Worm (Caenorhabditis elegans): ENCODE results near the gene gcy-3.

- no peak for TF ChIP-seq nhr-28 (tag; optimal IDR thresholded peaks at IDR 0.05)
- no peak for TF ChIP-seq lin-39 (tag; optimal IDR thresholded peaks at IDR 0.05)
- TF ChIP-seq nhr-76 (tag; optimal IDR thresholded peaks at IDR 0.05), result no peak
- TF ChIP-seq C04F5.9 (tag; optimal IDR thresholded peaks at IDR 0.05), result no peak
- TF ChIP-seq tbx-2 (tag; optimal IDR thresholded peaks at IDR 0.05), result no peak
- TF ChIP-seq hlh-17 (GFP tag; optimal IDR thresholded peaks at IDR 0.05; ENCODE audit: borderline replicate concordance), result no peak
- TF ChIP-seq ztf-11 (tag; optimal IDR thresholded peaks at IDR 0.05), result no peak
- no peak for TF ChIP-seq ama-1 (optimal IDR thresholded peaks at IDR 0.05)
These were observed at the start of gene gcy-3 for ce11 chrII:9507181-9507580.
